Worm (Caenorhabditis elegans) whole organism, midembryonic: ENCODE measurements around the gene C18H7.6.

Experiments
- T22C8.4 ChIP-seq: fragments of 200-800 bp; sonication (Bioruptor generic); IDR thresholded peaks from 2 replicates; pipeline ENCODE4 v1.3.6; 2022; ENCODE audit warnings: missing genetic modification characterization, missing compliant biosample characterization
- flt-1 ChIP-seq: fragments of 200-800 bp; sonication (Bioruptor generic); IDR thresholded peaks from 2 replicates; pipeline ENCODE4 v1.3.6; 2022; ENCODE audit warnings: missing genetic modification characterization, missing compliant biosample characterization
- tab-1 ChIP-seq: fragments of 200-800 bp; sonication (Bioruptor generic); IDR thresholded peaks from 2 replicates; pipeline ENCODE4 v1.3.6; 2022; ENCODE audit warnings: missing genetic modification characterization, missing compliant biosample characterization
- ztf-23 ChIP-seq: fragments of 200-800 bp; sonication (Bioruptor generic); IDR thresholded peaks from 2 replicates; pipeline ENCODE4 v1.3.6; 2022; ENCODE audit warnings: missing genetic modification reagents, missing genetic modification characterization, missing compliant biosample characterization

DNA sequence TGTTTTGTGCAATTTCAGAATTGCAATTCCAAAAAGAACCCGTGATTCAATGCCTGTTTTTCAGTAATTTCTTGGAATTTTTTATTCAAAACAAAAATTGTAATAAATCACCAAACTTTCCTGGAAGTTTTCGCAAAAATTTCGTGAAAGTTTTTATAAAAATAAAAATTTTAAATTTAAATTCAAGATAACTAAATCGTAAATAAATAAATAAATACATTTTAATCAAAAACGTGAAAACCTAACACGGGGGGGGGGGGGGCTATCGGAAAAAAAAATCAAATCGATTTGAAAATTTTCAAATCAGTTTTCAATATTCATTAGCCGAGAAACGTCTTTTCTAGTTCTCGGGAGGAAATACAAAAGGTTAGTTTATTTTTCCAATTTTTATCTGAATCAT is 744 bp upstream of the C18H7.6 start, which contains the start of gene C18H7.4:
- TF ChIP-seq ztf-23, result no peak
- no peak for TF ChIP-seq flt-1
- TF ChIP-seq T22C8.4, result no peak
- TF ChIP-seq tab-1 (GFP tag; lab: Robert Waterston, UW), result no peak
